Worm (Caenorhabditis elegans) whole organism, early embryonic: Measurements from ENCODE around the gene C16C8.14.
"Not testable (repeated sequence)": the region's sequence is repeated elsewhere in the genome, so short reads cannot be mapped to it uniquely, and the experiment has no call there.

Experiments
- B0310.2 ChIP-seq: sonication (generic microtip); optimal IDR thresholded peaks from 2 replicates; lab custom pipeline; 2016; ENCODE audit warnings: mild to moderate bottlenecking, missing genetic modification characterization, missing compliant biosample characterization
- F13C5.2 ChIP-seq: sonication (generic microtip); optimal IDR thresholded peaks from 2 replicates; lab custom pipeline; 2017; ENCODE audit warnings: mild to moderate bottlenecking, missing genetic modification characterization, inconsistent platforms, missing compliant biosample characterization
- aly-1 ChIP-seq: sonication (generic microtip); optimal IDR thresholded peaks from 2 replicates; lab custom pipeline; 2016; ENCODE audit warnings: missing genetic modification characterization, missing compliant biosample characterization
- ama-1 ChIP-seq: fragments of 150-350 bp; optimal IDR thresholded peaks from 2 replicates; lab custom pipeline; 2014
- ceh-13 ChIP-seq: fragments of 200-800 bp; sonication (Bioruptor generic); optimal IDR thresholded peaks from 2 replicates; lab custom pipeline; 2018; ENCODE audit warnings: mild to moderate bottlenecking, missing genetic modification characterization, missing compliant biosample characterization
- ceh-36 ChIP-seq: sonication (generic microtip); optimal IDR thresholded peaks from 2 replicates; lab custom pipeline; 2016; ENCODE audit warnings: missing genetic modification characterization, inconsistent platforms, missing compliant biosample characterization
- ets-7 ChIP-seq: sonication (generic microtip); optimal IDR thresholded peaks from 2 replicates; lab custom pipeline; 2016; ENCODE audit warnings: missing genotype, missing genetic modification characterization, missing compliant biosample characterization
- flt-1 ChIP-seq: fragments of 200-800 bp; sonication (Bioruptor generic); IDR thresholded peaks from 2 replicates; pipeline ENCODE4 v1.3.6; 2022; ENCODE audit warnings: missing genetic modification characterization, missing compliant biosample characterization
- hmbx-1 ChIP-seq: sonication (generic microtip); optimal IDR thresholded peaks from 2 replicates; lab custom pipeline; 2016; ENCODE audit warnings: mild to moderate bottlenecking, missing genetic modification characterization, missing compliant biosample characterization
- hmg-4 ChIP-seq: fragments of 200-800 bp; sonication (Bioruptor generic); optimal IDR thresholded peaks from 2 replicates; lab custom pipeline; 2018; ENCODE audit warnings: mild to moderate bottlenecking, missing genetic modification characterization, missing compliant biosample characterization
- hnd-1 ChIP-seq: sonication (generic microtip); optimal IDR thresholded peaks from 2 replicates; lab custom pipeline; 2016; ENCODE audit warnings: missing genetic modification characterization, missing compliant biosample characterization
- pes-1 ChIP-seq: fragments of 200-800 bp; sonication (Bioruptor generic); IDR thresholded peaks from 2 replicates; pipeline ENCODE4 v1.3.6; 2022; ENCODE audit warnings: missing genetic modification reagents, missing genetic modification characterization, missing compliant biosample characterization
- scrt-1 ChIP-seq: fragments of 200-800 bp; sonication (Bioruptor generic); IDR thresholded peaks from 2 replicates; pipeline ENCODE4 v1.3.6; 2022; ENCODE audit warnings: missing genetic modification characterization, missing compliant biosample characterization
- sea-1 ChIP-seq: fragments of 200-800 bp; sonication (Bioruptor generic); conservative IDR thresholded peaks from 2 replicates; pipeline ENCODE4 v1.3.6; 2022; ENCODE audit warnings: missing genetic modification characterization, missing compliant biosample characterization
- tbx-11 ChIP-seq: fragments of 200-800 bp; sonication (Bioruptor generic); IDR thresholded peaks from 2 replicates; pipeline ENCODE4 v1.3.6; 2022; ENCODE audit warnings: missing genetic modification characterization, missing compliant biosample characterization
- tbx-37 ChIP-seq: fragments of 200-800 bp; sonication (Bioruptor generic); conservative IDR thresholded peaks from 2 replicates; pipeline ENCODE4 v1.3.6; 2022; ENCODE audit warnings: missing genetic modification reagents, missing genetic modification characterization, missing compliant biosample characterization
- tra-4 ChIP-seq: sonication (generic microtip); optimal IDR thresholded peaks from 2 replicates; lab custom pipeline; 2017; ENCODE audit warnings: missing genetic modification characterization, missing compliant biosample characterization

The C16C8.14 gene

ce11 chrII:3449514-3449913 is at the start of gene C16C8.14:
TSS of gene C16C8.14 (plus strand) at chrII:3449814.
- not testable (repeated sequence) for TF ChIP-seq ama-1 (lab: Kevin White, UChicago); ceh-13; flt-1 (GFP tag; lab: Robert Waterston, UW)

- TF ChIP-seq ets-7 (tag; lab: Kevin White, UChicago) (no peak), scrt-1 (GFP tag; lab: Robert Waterston, UW) (no peak), sea-1 (GFP tag; lab: Robert Waterston, UW) (no peak), tra-4 (tag; lab: Kevin White, UChicago) (no peak), ceh-13 (no peak)
Observed at ce11 chrII:3402854-3403253, 46.8 kb upstream of the C16C8.14 start, which contains the start of gene nep-10. TSS of gene nep-10 (minus strand) at chrII:3402954.

ce11 chrII:3403535-3403934 is 46.1 kb upstream of the C16C8.14 start, which contains the start of gene nep-8:
TSS of gene nep-8 (plus strand) at chrII:3403835.
- no peak for TF ChIP-seq tra-4 (tag; lab: Kevin White, UChicago)
- no peak for TF ChIP-seq scrt-1 (GFP tag; lab: Robert Waterston, UW)
- no peak for TF ChIP-seq pes-1 (GFP tag; lab: Robert Waterston, UW)
- no peak for TF ChIP-seq hmg-4 (GFP tag; lab: Kevin White, UChicago)
- no peak for TF ChIP-seq ceh-13
- no peak for TF ChIP-seq aly-1
- no peak for TF ChIP-seq B0310.2 (tag; lab: Kevin White, UChicago)
- no peak for TF ChIP-seq sea-1 (GFP tag; lab: Robert Waterston, UW)
- no peak for TF ChIP-seq tbx-37 (GFP tag; lab: Robert Waterston, UW)
- TF ChIP-seq F13C5.2 (tag; lab: Kevin White, UChicago): no peak
- TF ChIP-seq ceh-36 (tag; lab: Kevin White, UChicago): no peak
- TF ChIP-seq ets-7 (tag; lab: Kevin White, UChicago): no peak
- no peak for TF ChIP-seq ama-1 (lab: Kevin White, UChicago)
- no peak for TF ChIP-seq hmbx-1 (tag; lab: Kevin White, UChicago)
- TF ChIP-seq hnd-1 (tag; lab: Kevin White, UChicago): no peak
- no peak for TF ChIP-seq tbx-11
- no peak for TF ChIP-seq flt-1 (GFP tag; lab: Robert Waterston, UW)

- TF ChIP-seq aly-1: no peak
- TF ChIP-seq B0310.2 (tag; lab: Kevin White, UChicago): no peak
- TF ChIP-seq ama-1 (lab: Kevin White, UChicago): no peak
- no peak for TF ChIP-seq ets-7 (tag; lab: Kevin White, UChicago)
- TF ChIP-seq hnd-1 (tag; lab: Kevin White, UChicago): no peak
- TF ChIP-seq tbx-11: no peak
- no peak for TF ChIP-seq scrt-1 (GFP tag; lab: Robert Waterston, UW)
- no peak for TF ChIP-seq sea-1 (GFP tag; lab: Robert Waterston, UW)
- TF ChIP-seq ceh-36 (tag; lab: Kevin White, UChicago): no peak
- no peak for TF ChIP-seq flt-1 (GFP tag; lab: Robert Waterston, UW)
- TF ChIP-seq F13C5.2 (tag; lab: Kevin White, UChicago): no peak
- TF ChIP-seq hmbx-1 (tag; lab: Kevin White, UChicago): no peak
- TF ChIP-seq ceh-13: no peak
- TF ChIP-seq tbx-37 (GFP tag; lab: Robert Waterston, UW): no peak
- TF ChIP-seq pes-1 (GFP tag; lab: Robert Waterston, UW): no peak
- TF ChIP-seq hmg-4 (GFP tag; lab: Kevin White, UChicago): no peak
Observed at ce11 chrII:3414383-3414910, 35.2 kb upstream of the C16C8.14 start, which contains the start of the genes F18A12.7 and F18A12.2. TSS of gene F18A12.7 (minus strand) at chrII:3414483. TSS of gene F18A12.2 (plus strand) at chrII:3414860.

- no peak for TF ChIP-seq B0310.2 (tag; lab: Kevin White, UChicago)
- no peak for TF ChIP-seq F13C5.2 (tag; lab: Kevin White, UChicago)
- TF ChIP-seq tbx-37 (GFP tag; lab: Robert Waterston, UW): no peak
- TF ChIP-seq ceh-36 (tag; lab: Kevin White, UChicago): no peak
- no peak for TF ChIP-seq flt-1 (GFP tag; lab: Robert Waterston, UW)
- no peak for TF ChIP-seq tra-4 (tag; lab: Kevin White, UChicago)
- TF ChIP-seq hmg-4 (GFP tag; lab: Kevin White, UChicago): no peak
- no peak for TF ChIP-seq ceh-13
- TF ChIP-seq scrt-1 (GFP tag; lab: Robert Waterston, UW): no peak
- TF ChIP-seq tbx-11: no peak
- TF ChIP-seq aly-1: no peak
- no peak for TF ChIP-seq hnd-1 (tag; lab: Kevin White, UChicago)
- no peak for TF ChIP-seq hmbx-1 (tag; lab: Kevin White, UChicago)
Observed at ce11 chrII:3416528-3416927, 33.1 kb upstream of the C16C8.14 start, which contains the start of gene nep-6. TSS of gene nep-6 (plus strand) at chrII:3416828.

- TF ChIP-seq B0310.2 (tag; lab: Kevin White, UChicago) (no peak), hnd-1 (tag; lab: Kevin White, UChicago) (no peak), hmg-4 (GFP tag; lab: Kevin White, UChicago) (no peak), tra-4 (tag; lab: Kevin White, UChicago) (no peak), ets-7 (tag; lab: Kevin White, UChicago) (no peak), ceh-36 (tag; lab: Kevin White, UChicago) (no peak), F13C5.2 (tag; lab: Kevin White, UChicago) (no peak), flt-1 (GFP tag; lab: Robert Waterston, UW) (no peak), ceh-13 (no peak), tbx-37 (GFP tag; lab: Robert Waterston, UW) (no peak), ama-1 (lab: Kevin White, UChicago) (no peak), scrt-1 (GFP tag; lab: Robert Waterston, UW) (no peak), sea-1 (GFP tag; lab: Robert Waterston, UW) (no peak), tbx-11 (no peak)
Observed at ce11 chrII:3422938-3423337, 26.7 kb upstream of the C16C8.14 start.

- TF ChIP-seq ceh-13 (no peak), sea-1 (GFP tag; lab: Robert Waterston, UW) (no peak), aly-1 (no peak), tra-4 (tag; lab: Kevin White, UChicago) (no peak), ceh-36 (tag; lab: Kevin White, UChicago) (no peak), tbx-11 (no peak), hmg-4 (GFP tag; lab: Kevin White, UChicago) (no peak), scrt-1 (GFP tag; lab: Robert Waterston, UW) (no peak), ets-7 (tag; lab: Kevin White, UChicago) (no peak), ama-1 (lab: Kevin White, UChicago) (no peak), B0310.2 (tag; lab: Kevin White, UChicago) (no peak), flt-1 (GFP tag; lab: Robert Waterston, UW) (no peak), hmbx-1 (tag; lab: Kevin White, UChicago) (no peak), hnd-1 (tag; lab: Kevin White, UChicago) (no peak), F13C5.2 (tag; lab: Kevin White, UChicago) (no peak), tbx-37 (GFP tag; lab: Robert Waterston, UW) (no peak), pes-1 (GFP tag; lab: Robert Waterston, UW) (no peak)
Observed at ce11 chrII:3425433-3425832, 24.2 kb upstream of the C16C8.14 start, which contains the start of gene nep-11. TSS of gene nep-11 (minus strand) at chrII:3425533.
